Fruit fly (Drosophila melanogaster): ENCODE results near the gene DIP-gamma.

DIP-gamma gene

DNA sequence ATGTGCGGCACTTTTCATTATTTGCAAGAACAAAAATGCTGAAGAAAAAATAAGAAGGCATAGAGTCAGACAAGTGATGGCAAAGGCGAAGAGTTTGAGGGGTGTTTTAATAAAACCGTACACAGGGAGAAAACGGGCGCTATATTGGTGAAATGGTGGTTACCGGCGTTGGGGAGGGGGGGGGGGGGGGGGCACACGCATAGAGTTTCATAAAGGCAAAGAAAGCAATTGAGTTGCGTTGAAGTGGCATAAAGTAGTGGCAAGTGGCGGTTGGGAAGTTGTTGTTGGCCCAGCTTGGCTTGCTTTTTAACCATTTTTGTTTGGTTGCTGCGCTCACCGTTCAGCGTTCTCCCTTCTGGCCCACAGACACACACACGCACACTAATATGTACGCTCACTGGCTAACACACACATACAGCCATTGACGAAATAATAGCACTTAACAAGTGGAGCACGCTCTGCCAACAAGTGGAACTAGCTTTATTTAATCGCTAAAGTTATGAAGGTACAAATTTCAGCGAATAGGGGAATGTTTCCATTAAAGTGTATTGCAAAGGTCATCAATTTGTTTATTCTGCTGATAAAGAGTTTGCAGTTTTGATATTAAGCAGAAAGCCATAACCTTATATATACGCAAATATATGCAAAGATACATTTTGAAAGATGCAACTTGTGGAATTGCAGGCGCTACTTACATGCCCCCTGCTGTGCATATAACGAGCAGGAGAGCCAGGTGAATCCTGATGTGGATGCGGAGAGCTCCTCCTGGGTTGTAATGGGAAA, 17.6 kb upstream of the DIP-gamma start (continued):
- peak; percentile 49 for TF ChIP-seq CG10669 (GFP tag; optimal IDR thresholded peaks at IDR 0.05)
- TF ChIP-seq fd59A (GFP tag; optimal IDR thresholded peaks at IDR 0.05) = peak; percentile 25
- no peak for TF ChIP-seq Sox102F (GFP tag; optimal IDR thresholded peaks at IDR 0.05)
- no peak for TF ChIP-seq CG6276 (GFP tag; optimal IDR thresholded peaks at IDR 0.05)
- peak; percentile 17 for TF ChIP-seq lz (GFP tag; optimal IDR thresholded peaks at IDR 0.05)
- TF ChIP-seq CG8319 (GFP tag; optimal IDR thresholded peaks at IDR 0.05) = no peak
- TF ChIP-seq Smox (GFP tag; optimal IDR thresholded peaks at IDR 0.05) = no peak
- TF ChIP-seq Eip78C (GFP tag) = peak; percentile 79
- no peak for TF ChIP-seq CG34406 (GFP tag; optimal IDR thresholded peaks at IDR 0.05)
- peak; percentile 8 for TF ChIP-seq CG8632 (GFP tag; optimal IDR thresholded peaks at IDR 0.05)
- TF ChIP-seq Sox15 (GFP tag; optimal IDR thresholded peaks at IDR 0.05) = no peak
- TF ChIP-seq Gug (GFP tag; IDR thresholded peaks at IDR 0.05) = no peak
- peak; percentile 33 for TF ChIP-seq CG10631 (GFP tag; optimal IDR thresholded peaks at IDR 0.05)
- TF ChIP-seq CG32006 (GFP tag; optimal IDR thresholded peaks at IDR 0.05) = peak; percentile 53
- peak; percentile 38 for TF ChIP-seq spab (GFP tag; optimal IDR thresholded peaks at IDR 0.05)
- no peak for TF ChIP-seq Eip93F (GFP tag; optimal IDR thresholded peaks at IDR 0.05)
- no peak for TF ChIP-seq eg (GFP tag; IDR thresholded peaks at IDR 0.05)
- peak; percentile 41 for TF ChIP-seq CG6808 (GFP tag; optimal IDR thresholded peaks at IDR 0.05)
- TF ChIP-seq dsx (GFP tag; optimal IDR thresholded peaks at IDR 0.05; ENCODE audit: poor library complexity, severe bottlenecking) = peak; percentile 26
- no peak for TF ChIP-seq salr (GFP tag; optimal IDR thresholded peaks at IDR 0.05)
- no peak for TF ChIP-seq Met (GFP tag; optimal IDR thresholded peaks at IDR 0.05)
- TF ChIP-seq CG6854 (GFP tag; optimal IDR thresholded peaks at IDR 0.05) = no peak
- TF ChIP-seq CG6163 (GFP tag; IDR thresholded peaks at IDR 0.05) = no peak
- TF ChIP-seq svp (GFP tag) = peak; percentile 72
- no peak for TF ChIP-seq Hr38 (GFP tag; optimal IDR thresholded peaks at IDR 0.05)
- peak; percentile 50 for TF ChIP-seq Ets96B (tag; optimal IDR thresholded peaks at IDR 0.05)
- TF ChIP-seq ss (GFP tag; optimal IDR thresholded peaks at IDR 0.05) = peak in 1 of 2 experiments; percentile 29
- no peak for TF ChIP-seq vri (GFP tag; optimal IDR thresholded peaks at IDR 0.05)
- no peak for TF ChIP-seq Hr39 (GFP tag; optimal IDR thresholded peaks at IDR 0.05)
- peak; percentile 31 for TF ChIP-seq CG15336 (GFP tag; IDR thresholded peaks at IDR 0.05)
- no peak for TF ChIP-seq fkh (GFP tag; optimal IDR thresholded peaks at IDR 0.05)
- peak; percentile 35 for TF ChIP-seq CG3919 (GFP tag; optimal IDR thresholded peaks at IDR 0.05)

- peak; percentile 15 for TF ChIP-seq net (GFP tag; optimal IDR thresholded peaks at IDR 0.05)
- no peak for TF ChIP-seq CG16779 (tag; optimal IDR thresholded peaks at IDR 0.05)
- no peak for TF ChIP-seq CG6808 (GFP tag; optimal IDR thresholded peaks at IDR 0.05)
- peak; percentile 57 for TF ChIP-seq svp (GFP tag)
- TF ChIP-seq CG32006 (GFP tag; optimal IDR thresholded peaks at IDR 0.05) = peak; percentile 28
- TF ChIP-seq Lpt (GFP tag; optimal IDR thresholded peaks at IDR 0.05) = no peak
- TF ChIP-seq salr (GFP tag; optimal IDR thresholded peaks at IDR 0.05) = no peak
- TF ChIP-seq spab (GFP tag; optimal IDR thresholded peaks at IDR 0.05) = no peak
- TF ChIP-seq Hr38 (GFP tag; optimal IDR thresholded peaks at IDR 0.05) = no peak
- TF ChIP-seq cyc (GFP tag; optimal IDR thresholded peaks at IDR 0.05) = no peak
- TF ChIP-seq CG8319 (GFP tag; optimal IDR thresholded peaks at IDR 0.05) = no peak
- TF ChIP-seq Ets96B (tag; optimal IDR thresholded peaks at IDR 0.05) = no peak
- TF ChIP-seq Met (GFP tag; optimal IDR thresholded peaks at IDR 0.05) = peak; percentile 24
- TF ChIP-seq fd59A (GFP tag; optimal IDR thresholded peaks at IDR 0.05) = no peak
- no peak for TF ChIP-seq CG6792 (GFP tag; optimal IDR thresholded peaks at IDR 0.05)
- no peak for TF ChIP-seq topi (GFP tag; optimal IDR thresholded peaks at IDR 0.05)
- peak; percentile 22 for TF ChIP-seq CG31627 (GFP tag; optimal IDR thresholded peaks at IDR 0.05)
- TF ChIP-seq CG1621 (tag; optimal IDR thresholded peaks at IDR 0.05) = no peak
- no peak for TF ChIP-seq Gug (GFP tag; IDR thresholded peaks at IDR 0.05)
- no peak for TF ChIP-seq dac (GFP tag; optimal IDR thresholded peaks at IDR 0.05)
- no peak for TF ChIP-seq fd85E (GFP tag; optimal IDR thresholded peaks at IDR 0.05)
- no peak for TF ChIP-seq CG6854 (GFP tag; optimal IDR thresholded peaks at IDR 0.05)
- TF ChIP-seq esn (GFP tag; optimal IDR thresholded peaks at IDR 0.05) = no peak
- TF ChIP-seq ss (GFP tag; optimal IDR thresholded peaks at IDR 0.05) = no peak
- no peak for TF ChIP-seq eg (GFP tag; IDR thresholded peaks at IDR 0.05)
- TF ChIP-seq Hr4 (GFP tag; optimal IDR thresholded peaks at IDR 0.05) = no peak
- no peak for TF ChIP-seq Eip78C (GFP tag)
- no peak for TF ChIP-seq CG11294 (GFP tag; IDR thresholded peaks at IDR 0.05)
- TF ChIP-seq acj6 (GFP tag; optimal IDR thresholded peaks at IDR 0.05) = no peak
- no peak for TF ChIP-seq Ets21C (GFP tag; optimal IDR thresholded peaks at IDR 0.05)
- TF ChIP-seq CG8119 (GFP tag; IDR thresholded peaks at IDR 0.05) = 0 out of 3 replicates have a peak, but pooled peaks have one; percentile 23
- TF ChIP-seq lz (GFP tag; optimal IDR thresholded peaks at IDR 0.05) = no peak
- TF ChIP-seq CG34406 (GFP tag; optimal IDR thresholded peaks at IDR 0.05) = no peak
- TF ChIP-seq CG6276 (GFP tag; optimal IDR thresholded peaks at IDR 0.05) = no peak
Measured at dm6 chr3R:28985887-28986286, 15.7 kb upstream of the DIP-gamma start.
